Fruit fly (Drosophila melanogaster): ENCODE measurements around the gene mei-38.

Gene mei-38

dm6 chrX:1470562-1470961 is 6.3 kb upstream of the mei-38 start, which contains the start of gene pck (continued):
- 0 out of 2 replicates have a peak, but pooled peaks have one; percentile 43 for TF ChIP-seq CG7372 (GFP tag; IDR thresholded peaks at IDR 0.05)
- TF ChIP-seq Ada2b (GFP tag; IDR thresholded peaks at IDR 0.05), result peak; percentile 43; the same call in 1 of the 2 replicates
- peak; percentile 70 for TF ChIP-seq unpg (GFP tag; optimal IDR thresholded peaks at IDR 0.05)
- no peak for TF ChIP-seq kni (GFP tag; optimal IDR thresholded peaks at IDR 0.05)
- TF ChIP-seq CG17612 (GFP tag; IDR thresholded peaks at IDR 0.05), result no peak
- peak; percentile 28 for TF ChIP-seq nmo (GFP tag; optimal IDR thresholded peaks at IDR 0.05)
- TF ChIP-seq en (GFP tag; optimal IDR thresholded peaks at IDR 0.05), result peak; percentile 7
- 0 out of 3 replicates have a peak, but pooled peaks have one; percentile 10 for TF ChIP-seq Mrtf (GFP tag; IDR thresholded peaks at IDR 0.05)
- TF ChIP-seq zfh1 (GFP tag; IDR thresholded peaks at IDR 0.05), result peak; percentile 77; the same call in 2 of the 3 replicates
- peak; percentile 47; the same call in 1 of the 3 replicates for TF ChIP-seq CG2199 (GFP tag; IDR thresholded peaks at IDR 0.05)
- TF ChIP-seq CG5180 (GFP tag; optimal IDR thresholded peaks at IDR 0.05), result no peak
- peak; percentile 26 for TF ChIP-seq CG4854 (GFP tag; optimal IDR thresholded peaks at IDR 0.05)
- TF ChIP-seq Drgx (GFP tag; IDR thresholded peaks at IDR 0.05), result peak; percentile 27; the same call in 1 of the 2 replicates
- peak; percentile 53 for TF ChIP-seq CG5245 (GFP tag; optimal IDR thresholded peaks at IDR 0.05)
- peak; percentile 13 for TF ChIP-seq CG6813 (GFP tag; optimal IDR thresholded peaks at IDR 0.05)
- TF ChIP-seq shn (GFP tag; optimal IDR thresholded peaks at IDR 0.05), result peak; percentile 44
- 0 out of 3 replicates have a peak, but pooled peaks have one; percentile 30 for TF ChIP-seq vnd (GFP tag; IDR thresholded peaks at IDR 0.05; ENCODE audit: partially characterized antibody)
- peak; percentile 17 for TF ChIP-seq trh (GFP tag; optimal IDR thresholded peaks at IDR 0.05)
- peak; percentile 44; the same call in 1 of the 2 replicates for TF ChIP-seq lmd (GFP tag; IDR thresholded peaks at IDR 0.05)
- TF ChIP-seq Dp (GFP tag; optimal IDR thresholded peaks at IDR 0.05), result peak; percentile 58
- TF ChIP-seq insv (GFP tag; optimal IDR thresholded peaks at IDR 0.05), result no peak
- peak; percentile 27 for TF ChIP-seq bcd (GFP tag; optimal IDR thresholded peaks at IDR 0.05)
- peak; percentile 70 for TF ChIP-seq sisA (GFP tag; IDR thresholded peaks at IDR 0.05)
- TF ChIP-seq Ets97D (GFP tag; optimal IDR thresholded peaks at IDR 0.05), result peak; percentile 45
- peak; percentile 6 for TF ChIP-seq HHEX (GFP tag; optimal IDR thresholded peaks at IDR 0.05)
- TF ChIP-seq fd96Cb (tag; optimal IDR thresholded peaks at IDR 0.05), result peak; percentile 20
- TF ChIP-seq abd-A (tag; optimal IDR thresholded peaks at IDR 0.05), result no peak
- TF ChIP-seq HLH54F (GFP tag; optimal IDR thresholded peaks at IDR 0.05), result peak; percentile 53
- TF ChIP-seq CG10431 (GFP tag; optimal IDR thresholded peaks at IDR 0.05), result no peak
- peak; percentile 63 for TF ChIP-seq Dip3 (GFP tag; optimal IDR thresholded peaks at IDR 0.05)
- TF ChIP-seq maf-S (GFP tag; optimal IDR thresholded peaks at IDR 0.05), result peak; percentile 72
- TF ChIP-seq salm (tag; optimal IDR thresholded peaks at IDR 0.05), result peak; percentile 5
- TF ChIP-seq CG6254 (GFP tag; optimal IDR thresholded peaks at IDR 0.05), result no peak
- TF ChIP-seq CG31441 (GFP tag; IDR thresholded peaks at IDR 0.05), result peak; percentile 51; the same call in 1 of the 2 replicates
- TF ChIP-seq stc (GFP tag; IDR thresholded peaks at IDR 0.05), result peak; percentile 70; the same call in 1 of the 2 replicates
- peak; percentile 69 for TF ChIP-seq CG12155 (GFP tag; optimal IDR thresholded peaks at IDR 0.05)
- peak; percentile 54; the same call in 1 of the 3 replicates for TF ChIP-seq B-H1 (GFP tag; IDR thresholded peaks at IDR 0.05)
- TF ChIP-seq Elba2 (GFP tag; optimal IDR thresholded peaks at IDR 0.05), result peak; percentile 50
- TF ChIP-seq CG7556 (GFP tag; optimal IDR thresholded peaks at IDR 0.05), result peak; percentile 56
- no peak for TF ChIP-seq wdn (GFP tag; IDR thresholded peaks at IDR 0.05)
- peak; percentile 61 for TF ChIP-seq bab2 (GFP tag; optimal IDR thresholded peaks at IDR 0.05)
- no peak for TF ChIP-seq croc (GFP tag; conservative IDR thresholded peaks at IDR 0.05)
- peak; percentile 34 for TF ChIP-seq Myb (GFP tag; optimal IDR thresholded peaks at IDR 0.05)
- TF ChIP-seq CG12391 (tag; optimal IDR thresholded peaks at IDR 0.05), result peak; percentile 78
- peak; percentile 59 for TF ChIP-seq Bdp1 (GFP tag; optimal IDR thresholded peaks at IDR 0.05)
- TF ChIP-seq CG8924 (tag; optimal IDR thresholded peaks at IDR 0.05), result peak; percentile 52
- peak; percentile 70 for TF ChIP-seq CG17328 (GFP tag; IDR thresholded peaks at IDR 0.05)
- no peak for TF ChIP-seq Hr39 (optimal IDR thresholded peaks at IDR 0.05)
- TF ChIP-seq CG7786 (GFP tag; optimal IDR thresholded peaks at IDR 0.05), result peak; percentile 65
- peak; percentile 39; the same call in 1 of the 2 replicates for TF ChIP-seq amos (GFP tag; IDR thresholded peaks at IDR 0.05; ENCODE audit: partially characterized antibody)
- TF ChIP-seq CG7271 (tag; optimal IDR thresholded peaks at IDR 0.05), result peak; percentile 49
